Fruit fly (Drosophila melanogaster): ENCODE results near the gene CG43182.

Gene CG43182

dm6 chrX:362073-362674, 9.3 kb downstream of the CG43182 start (continued):
- TF ChIP-seq sens (GFP tag) = peak; percentile 78
- peak; percentile 22 for TF ChIP-seq Sox100B (GFP tag; optimal IDR thresholded peaks at IDR 0.05)
- peak; percentile 14 for TF ChIP-seq phol (tag; optimal IDR thresholded peaks at IDR 0.05)
- peak; percentile 28; the same call in 1 of the 2 replicates for TF ChIP-seq Xrp1 (GFP tag; IDR thresholded peaks at IDR 0.05)
- TF ChIP-seq ase (GFP tag; IDR thresholded peaks at IDR 0.05) = peak; percentile 32; the same call in 1 of the 3 replicates
- TF ChIP-seq CG13296 (GFP tag; optimal IDR thresholded peaks at IDR 0.05) = peak; percentile 13
- TF ChIP-seq CG8924 (tag; optimal IDR thresholded peaks at IDR 0.05) = peak; percentile 14
- peak; percentile 40 for TF ChIP-seq Asciz (GFP tag; optimal IDR thresholded peaks at IDR 0.05)
- TF ChIP-seq sc (optimal IDR thresholded peaks at IDR 0.05) = no peak
- peak; percentile 56 for TF ChIP-seq sc (GFP tag; optimal IDR thresholded peaks at IDR 0.05)
- TF ChIP-seq gem (tag; optimal IDR thresholded peaks at IDR 0.05) = peak; percentile 57
- TF ChIP-seq CG6654 (GFP tag; optimal IDR thresholded peaks at IDR 0.05) = peak; percentile 29
- peak; percentile 35 for TF ChIP-seq CG18262 (tag; optimal IDR thresholded peaks at IDR 0.05)
- TF ChIP-seq CG17912 (GFP tag; optimal IDR thresholded peaks at IDR 0.05) = no peak
- no peak for TF ChIP-seq Bdp1 (GFP tag; optimal IDR thresholded peaks at IDR 0.05)
- peak; percentile 68 for TF ChIP-seq Med (GFP tag)
- no peak for TF ChIP-seq shn (GFP tag; optimal IDR thresholded peaks at IDR 0.05)
- peak in 1 of 2 experiments; percentile 27 for TF ChIP-seq bsh (GFP tag; optimal IDR thresholded peaks at IDR 0.05)
- TF ChIP-seq CG3281 (GFP tag; optimal IDR thresholded peaks at IDR 0.05) = no peak
- TF ChIP-seq CG8281 (tag; optimal IDR thresholded peaks at IDR 0.05) = peak; percentile 40
- peak; percentile 8 for TF ChIP-seq CG10209 (GFP tag; optimal IDR thresholded peaks at IDR 0.05)
- TF ChIP-seq CG17568 (GFP tag; optimal IDR thresholded peaks at IDR 0.05) = peak; percentile 23
- TF ChIP-seq ATbp (GFP tag; optimal IDR thresholded peaks at IDR 0.05) = peak; percentile 60
- no peak for TF ChIP-seq hth (optimal IDR thresholded peaks at IDR 0.05)
- peak; percentile 44 for TF ChIP-seq CG1603 (tag; optimal IDR thresholded peaks at IDR 0.05)
- TF ChIP-seq disco-r (GFP tag; optimal IDR thresholded peaks at IDR 0.05) = no peak
- TF ChIP-seq org-1 (GFP tag; optimal IDR thresholded peaks at IDR 0.05) = peak; percentile 12
- TF ChIP-seq zfh1 (GFP tag; IDR thresholded peaks at IDR 0.05) = 0 out of 3 replicates have a peak, but pooled peaks have one; percentile 48
- peak; percentile 56 for TF ChIP-seq MTF-1 (GFP tag; optimal IDR thresholded peaks at IDR 0.05; ENCODE audit: borderline replicate concordance)
- TF ChIP-seq dmrt11E (tag; optimal IDR thresholded peaks at IDR 0.05) = peak; percentile 36
- peak in 1 of 2 experiments; percentile 14 for TF ChIP-seq Eip74EF (GFP tag; optimal IDR thresholded peaks at IDR 0.05)
- peak; percentile 21 for TF ChIP-seq CG7987 (GFP tag; optimal IDR thresholded peaks at IDR 0.05)
- TF ChIP-seq CG3407 (GFP tag; optimal IDR thresholded peaks at IDR 0.05) = peak; percentile 28
- TF ChIP-seq CG10979 (tag; optimal IDR thresholded peaks at IDR 0.05) = peak; percentile 4
- TF ChIP-seq CG15601 (tag; optimal IDR thresholded peaks at IDR 0.05) = peak; percentile 7
- TF ChIP-seq CG13424 (tag; optimal IDR thresholded peaks at IDR 0.05) = peak; percentile 13
- TF ChIP-seq CG2712 (tag; optimal IDR thresholded peaks at IDR 0.05) = peak; percentile 37
- peak; percentile 42 for TF ChIP-seq Sox102F (GFP tag; optimal IDR thresholded peaks at IDR 0.05)
- peak; percentile 22 for TF ChIP-seq unpg (GFP tag; optimal IDR thresholded peaks at IDR 0.05)
- TF ChIP-seq CG14710 (tag; optimal IDR thresholded peaks at IDR 0.05) = peak; percentile 11
- TF ChIP-seq BEAF-32 (GFP tag; optimal IDR thresholded peaks at IDR 0.05) = no peak
- no peak for TF ChIP-seq D (optimal IDR thresholded peaks at IDR 0.05)
- TF ChIP-seq D (GFP tag; optimal IDR thresholded peaks at IDR 0.05) = peak; percentile 19
